Worm (Caenorhabditis elegans): ENCODE measurements around the gene F38A5.22.

DNA sequence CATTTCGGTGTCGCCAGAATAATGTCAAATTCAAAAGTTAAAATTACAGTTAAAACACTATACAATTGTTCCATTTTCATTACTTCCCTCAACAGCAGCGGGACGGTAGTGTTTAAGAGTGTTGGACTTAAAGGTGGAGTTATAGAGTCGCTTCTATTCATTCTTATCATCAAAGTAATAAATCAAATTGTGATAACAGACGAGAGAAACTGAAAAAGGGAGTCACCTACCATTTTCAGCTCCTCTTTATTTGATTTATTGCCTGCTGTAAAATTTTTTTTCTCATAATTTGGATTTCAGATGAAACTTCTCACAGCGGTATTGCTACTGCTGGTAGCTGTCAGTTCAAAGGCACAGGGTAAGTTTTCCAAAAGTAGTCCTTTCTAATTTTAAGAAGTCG is 44.1 kb upstream of the F38A5.22 start, which contains the start of gene C01B10.6:
- TF ChIP-seq nhr-11 (tag; optimal IDR thresholded peaks at IDR 0.05) (no peak), lin-13 (GFP tag; optimal IDR thresholded peaks at IDR 0.05) (no peak), ama-1 (optimal IDR thresholded peaks at IDR 0.05) (no peak), mdl-1 (tag; optimal IDR thresholded peaks at IDR 0.05) (no peak)

Measured in whole organism, L2 larva.